Worm (Caenorhabditis elegans) whole organism, late embryonic: ENCODE results near the gene dmsr-11.

Source experiments
- ceh-14 ChIP-seq: sonication (generic microtip); optimal IDR thresholded peaks from 2 replicates; lab custom pipeline; 2016; ENCODE audit warnings: missing genotype, missing genetic modification characterization, missing compliant biosample characterization
- nhr-11 ChIP-seq: fragments of 150-350 bp; optimal IDR thresholded peaks from 2 replicates; lab custom pipeline; 2014; ENCODE audit warnings: missing biosample characterization, missing genetic modification characterization
- pha-4 ChIP-seq: fragments of 150-350 bp; optimal IDR thresholded peaks from 2 replicates; lab custom pipeline; 2018; ENCODE audit warnings: missing biosample characterization, missing genetic modification reagents, missing genetic modification characterization
- ttx-3 ChIP-seq: sonication (generic microtip); optimal IDR thresholded peaks from 2 replicates; lab custom pipeline; 2016; ENCODE audit warnings: missing genetic modification reagents, missing genetic modification characterization, missing compliant biosample characterization

- TF ChIP-seq nhr-11 (tag; lab: Kevin White, UChicago): no peak
- TF ChIP-seq ceh-14 (tag; lab: Kevin White, UChicago): no peak
- no peak for TF ChIP-seq ttx-3 (tag; lab: Kevin White, UChicago)
- no peak for TF ChIP-seq pha-4 (tag; lab: Kevin White, UChicago)
Measured at ce11 chrV:6842437-6842836, 38.5 kb upstream of the dmsr-11 start, which contains the start of gene T15B7.1.
